Fruit fly (Drosophila melanogaster) whole organism, embryonic: ENCODE measurements around the gene barc.
A peak's percentile ranks its signal among the peaks of the same experiment; 100 is the strongest.

Source experiments
- Atf3 ChIP-seq: fragments of 200-800 bp; sonication (Bioruptor generic); optimal IDR thresholded peaks from 3 replicates; lab custom pipeline; 2016; ENCODE audit warnings: missing biosample characterization, missing genetic modification characterization
- CG10979 ChIP-seq: fragments of 200-800 bp; sonication (Bioruptor generic); optimal IDR thresholded peaks from 2 replicates; lab custom pipeline; 2018; ENCODE audit warnings: missing biosample characterization, mild to moderate bottlenecking, missing genetic modification characterization, moderate library complexity
- CG11695 ChIP-seq: fragments of 200-800 bp; sonication (Bioruptor generic); IDR thresholded peaks from 3 replicates; pipeline ENCODE4 v1.3.6; 2022; ENCODE audit warnings: missing biosample characterization, missing genetic modification characterization
- CG12104 ChIP-seq: fragments of 200-800 bp; sonication (Bioruptor generic); optimal IDR thresholded peaks from 3 replicates; lab custom pipeline; 2016; ENCODE audit warnings: missing biosample characterization, missing genetic modification characterization
- CG12659 ChIP-seq: fragments of 200-800 bp; sonication (Bioruptor generic); optimal IDR thresholded peaks from 3 replicates; lab custom pipeline; 2017; ENCODE audit warnings: mild to moderate bottlenecking, missing biosample characterization, missing genetic modification reagents, missing genetic modification characterization
- CG1602 ChIP-seq: fragments of 200-800 bp; sonication (Bioruptor generic); optimal IDR thresholded peaks from 3 replicates; lab custom pipeline; 2016; ENCODE audit warnings: missing biosample characterization, missing genetic modification characterization
- CG16779 ChIP-seq: fragments of 200-800 bp; sonication (Bioruptor generic); IDR thresholded peaks from 2 replicates; pipeline ENCODE4 v1.3.6; 2022; ENCODE audit warnings: missing biosample characterization, missing genetic modification characterization
- CG16813 ChIP-seq: fragments of 200-800 bp; sonication (Bioruptor generic); IDR thresholded peaks from 3 replicates; pipeline ENCODE4 v1.3.6; 2022; ENCODE audit warnings: missing biosample characterization, missing genetic modification characterization; ENCODE audit not compliant: partially characterized antibody
- CG17328 ChIP-seq: fragments of 200-800 bp; sonication (Bioruptor generic); IDR thresholded peaks from 2 replicates; pipeline ENCODE4 v1.3.6; 2022; ENCODE audit warnings: missing biosample characterization, missing genetic modification characterization
- CG17359 ChIP-seq: fragments of 200-800 bp; sonication (Bioruptor generic); optimal IDR thresholded peaks from 3 replicates; lab custom pipeline; 2018; ENCODE audit warnings: missing biosample characterization, mild to moderate bottlenecking, missing genetic modification characterization, moderate library complexity
- CG17802 ChIP-seq: fragments of 200-800 bp; sonication (Bioruptor generic); optimal IDR thresholded peaks from 2 replicates; lab custom pipeline; 2018; ENCODE audit warnings: missing biosample characterization, mild to moderate bottlenecking, missing genetic modification characterization, moderate library complexity
- CG2889 ChIP-seq: fragments of 200-800 bp; sonication (Bioruptor generic); IDR thresholded peaks from 3 replicates; pipeline ENCODE4 v1.3.6; 2022; ENCODE audit warnings: missing biosample characterization, missing genetic modification characterization
- CG30431 ChIP-seq: fragments of 200-800 bp; sonication (Bioruptor generic); optimal IDR thresholded peaks from 2 replicates; lab custom pipeline; 2017; ENCODE audit warnings: missing biosample characterization, missing genetic modification characterization
- CG6254 ChIP-seq: fragments of 200-800 bp; sonication (Bioruptor generic); optimal IDR thresholded peaks from 3 replicates; lab custom pipeline; 2017; ENCODE audit warnings: mild to moderate bottlenecking, missing biosample characterization, missing genetic modification reagents, missing genetic modification characterization
- CG6683 ChIP-seq: fragments of 200-800 bp; sonication (Bioruptor generic); optimal IDR thresholded peaks from 2 replicates; lab custom pipeline; 2017; ENCODE audit warnings: missing biosample characterization, mild to moderate bottlenecking, missing genetic modification characterization, missing genetic modification reagents
- CG6689 ChIP-seq: fragments of 200-800 bp; sonication (Bioruptor generic); IDR thresholded peaks from 2 replicates; pipeline ENCODE4 v1.3.6; 2022; ENCODE audit warnings: missing biosample characterization, missing genetic modification characterization
- CG6854 ChIP-seq: fragments of 200-800 bp; sonication (Bioruptor generic); optimal IDR thresholded peaks from 3 replicates; lab custom pipeline; 2017; ENCODE audit warnings: missing biosample characterization, mild to moderate bottlenecking, missing genetic modification characterization
- CG8359 ChIP-seq: fragments of 200-800 bp; sonication (Bioruptor generic); optimal IDR thresholded peaks from 2 replicates; lab custom pipeline; 2017; ENCODE audit warnings: missing biosample characterization, mild to moderate bottlenecking, missing genetic modification characterization, borderline replicate concordance
- CG9727 ChIP-seq: fragments of 200-800 bp; sonication (Bioruptor generic); optimal IDR thresholded peaks from 3 replicates; lab custom pipeline; 2017; ENCODE audit warnings: missing biosample characterization, mild to moderate bottlenecking, missing genetic modification characterization
- CG9817 ChIP-seq: fragments of 200-800 bp; sonication (Bioruptor generic); optimal IDR thresholded peaks from 2 replicates; lab custom pipeline; 2018; ENCODE audit warnings: missing biosample characterization, mild to moderate bottlenecking, missing genetic modification characterization, moderate library complexity
- Camta ChIP-seq: fragments of 200-800 bp; sonication (Bioruptor generic); optimal IDR thresholded peaks from 2 replicates; lab custom pipeline; 2016; ENCODE audit warnings: missing biosample characterization, missing genetic modification characterization
- ERR ChIP-seq: fragments of 200-800 bp; sonication (Bioruptor generic); optimal IDR thresholded peaks from 2 replicates; lab custom pipeline; 2016; ENCODE audit warnings: missing biosample characterization, missing genetic modification characterization
- Hey ChIP-seq: fragments of 200-800 bp; sonication (Bioruptor generic); optimal IDR thresholded peaks from 3 replicates; lab custom pipeline; 2018; ENCODE audit warnings: missing biosample characterization, mild to moderate bottlenecking, missing genetic modification characterization
- HmgZ ChIP-seq: fragments of 200-800 bp; sonication (Bioruptor generic); optimal IDR thresholded peaks from 2 replicates; lab custom pipeline; 2018; ENCODE audit warnings: missing biosample characterization, mild to moderate bottlenecking, missing genetic modification characterization
- Hmr ChIP-seq: fragments of 200-800 bp; sonication (Bioruptor generic); optimal IDR thresholded peaks from 3 replicates; lab custom pipeline; 2017; ENCODE audit warnings: mild to moderate bottlenecking, missing biosample characterization, missing genetic modification reagents, missing genetic modification characterization
- Hr39 ChIP-seq: fragments of >200 bp; optimal IDR thresholded peaks from 2 replicates; lab custom pipeline; 2017
- Hr51 ChIP-seq, 2 experiments: fragments of 200-800 bp; sonication (Bioruptor generic); optimal IDR thresholded peaks; 2 replicates in 1 of 2; 3 replicates in 1 of 2; lab custom pipeline; 2016 to 2018; ENCODE audit warnings: missing biosample characterization in 2 of 2, missing genetic modification characterization in 2 of 2, mild to moderate bottlenecking in 1 of 2, moderate library complexity in 1 of 2
- Lhr ChIP-seq: fragments of 200-800 bp; sonication (Bioruptor generic); optimal IDR thresholded peaks from 3 replicates; lab custom pipeline; 2017; ENCODE audit warnings: mild to moderate bottlenecking, missing biosample characterization, missing genetic modification reagents, missing genetic modification characterization
- MBD-R2 ChIP-seq: fragments of 200-800 bp; sonication (Bioruptor generic); IDR thresholded peaks from 2 replicates; pipeline ENCODE4 v1.3.6; 2022; ENCODE audit warnings: missing biosample characterization, missing genetic modification characterization
- Max ChIP-seq: fragments of 200-800 bp; sonication (Bioruptor generic); optimal IDR thresholded peaks from 2 replicates; lab custom pipeline; 2016; ENCODE audit warnings: missing biosample characterization, mild to moderate bottlenecking, missing genetic modification characterization
- NK7.1 ChIP-seq: fragments of 200-800 bp; sonication (Bioruptor generic); optimal IDR thresholded peaks from 3 replicates; lab custom pipeline; 2016; ENCODE audit warnings: missing biosample characterization, missing genetic modification characterization
- Nf-YC ChIP-seq: fragments of 200-800 bp; optimal IDR thresholded peaks from 3 replicates; lab custom pipeline; 2019; ENCODE audit warnings: missing biosample characterization, mild to moderate bottlenecking, missing genetic modification characterization, moderate library complexity
- TFAM ChIP-seq: fragments of 200-800 bp; sonication (Bioruptor generic); optimal IDR thresholded peaks from 2 replicates; lab custom pipeline; 2017; ENCODE audit warnings: missing biosample characterization, missing genetic modification characterization, inconsistent platforms
- abd-A ChIP-seq: fragments of 200-800 bp; sonication (Bioruptor generic); optimal IDR thresholded peaks from 3 replicates; lab custom pipeline; 2019; ENCODE audit warnings: missing biosample characterization, mild to moderate bottlenecking, missing genetic modification characterization, moderate library complexity
- danr ChIP-seq: fragments of 200-800 bp; sonication (Bioruptor generic); IDR thresholded peaks from 2 replicates; pipeline ENCODE4 v1.3.6; 2022; ENCODE audit warnings: missing biosample characterization, missing genetic modification characterization
- dm ChIP-seq: fragments of 200-800 bp; sonication (Bioruptor generic); optimal IDR thresholded peaks from 3 replicates; lab custom pipeline; 2016; ENCODE audit warnings: missing biosample characterization, missing genetic modification characterization
- eve ChIP-seq, 2 experiments: fragments of >200 bp; optimal IDR thresholded peaks; 2 replicates each; lab custom pipeline; 2017; ENCODE audit warnings: missing biosample characterization in 2 of 2, missing genetic modification characterization in 2 of 2
- exex ChIP-seq: fragments of 200-800 bp; sonication (Bioruptor generic); optimal IDR thresholded peaks from 4 replicates; lab custom pipeline; 2018; ENCODE audit warnings: missing biosample characterization, mild to moderate bottlenecking, missing genetic modification characterization, moderate library complexity
- gce ChIP-seq: fragments of 200-800 bp; sonication (Bioruptor generic); IDR thresholded peaks from 3 replicates; pipeline ENCODE4 v1.3.6; 2022; ENCODE audit warnings: missing biosample characterization, missing genetic modification characterization
- kay ChIP-seq: fragments of 200-800 bp; sonication (Bioruptor generic); optimal IDR thresholded peaks from 2 replicates; lab custom pipeline; 2016; ENCODE audit warnings: missing biosample characterization, missing genetic modification characterization
- lbe ChIP-seq: fragments of 200-800 bp; sonication (Bioruptor generic); optimal IDR thresholded peaks from 2 replicates; lab custom pipeline; 2016; ENCODE audit warnings: missing biosample characterization, mild to moderate bottlenecking, missing genetic modification characterization
- odd ChIP-seq: fragments of 200-800 bp; sonication (Bioruptor generic); optimal IDR thresholded peaks from 2 replicates; lab custom pipeline; 2017; ENCODE audit warnings: missing biosample characterization, mild to moderate bottlenecking, missing genetic modification characterization
- org-1 ChIP-seq: fragments of 200-800 bp; sonication (Bioruptor generic); optimal IDR thresholded peaks from 2 replicates; lab custom pipeline; 2017; ENCODE audit warnings: missing biosample characterization, missing genetic modification characterization
- p53 ChIP-seq: fragments of 200-800 bp; sonication (Bioruptor generic); optimal IDR thresholded peaks from 2 replicates; lab custom pipeline; 2016; ENCODE audit warnings: missing biosample characterization, missing genetic modification characterization
- salm ChIP-seq: fragments of 200-800 bp; sonication (Bioruptor generic); optimal IDR thresholded peaks from 2 replicates; lab custom pipeline; 2018; ENCODE audit warnings: missing biosample characterization, mild to moderate bottlenecking, missing genetic modification characterization
- seq ChIP-seq: fragments of 200-800 bp; sonication (Bioruptor generic); IDR thresholded peaks from 2 replicates; pipeline ENCODE4 v1.3.6; 2022; ENCODE audit warnings: missing biosample characterization, missing genetic modification characterization
- sima ChIP-seq: fragments of 200-800 bp; sonication (Bioruptor generic); optimal IDR thresholded peaks from 2 replicates; lab custom pipeline; 2016; ENCODE audit warnings: missing biosample characterization, missing genetic modification characterization
- stwl ChIP-seq: fragments of 200-800 bp; sonication (Bioruptor generic); optimal IDR thresholded peaks from 3 replicates; lab custom pipeline; 2018; ENCODE audit warnings: missing biosample characterization, mild to moderate bottlenecking, missing genetic modification characterization, moderate library complexity
- sug ChIP-seq: fragments of 200-800 bp; optimal IDR thresholded peaks from 2 replicates; lab custom pipeline; 2019; ENCODE audit warnings: missing biosample characterization, mild to moderate bottlenecking, missing genetic modification characterization, moderate library complexity
- vfl ChIP-seq: fragments of 200-800 bp; sonication (Bioruptor generic); optimal IDR thresholded peaks from 2 replicates; lab custom pipeline; 2016; ENCODE audit warnings: missing biosample characterization, missing genetic modification characterization
- z ChIP-seq: fragments of 200-800 bp; sonication (Bioruptor generic); IDR thresholded peaks from 3 replicates; pipeline ENCODE4 v1.3.6; 2022; ENCODE audit warnings: missing biosample characterization, missing genetic modification characterization
- zen2 ChIP-seq: fragments of 200-800 bp; sonication (Bioruptor generic); IDR thresholded peaks from 3 replicates; pipeline ENCODE4 v1.3.6; 2022; ENCODE audit warnings: missing biosample characterization, missing genetic modification characterization; ENCODE audit not compliant: partially characterized antibody

The barc gene

dm6 chr3L:21479636-21480035 lies 46.7 kb upstream of the barc start (continued):
- no peak for TF ChIP-seq CG9817
- TF ChIP-seq Hr51 (GFP tag; optimal IDR thresholded peaks at IDR 0.05; lab: Kevin White, UChicago), result no peak
- no peak for TF ChIP-seq NK7.1 (GFP tag; lab: Kevin White, UChicago)
- TF ChIP-seq danr (GFP tag; lab: Robert Waterston, UW), result no peak
- peak; percentile 98 for TF ChIP-seq Nf-YC (tag; lab: Kevin White, UChicago)
- TF ChIP-seq CG6683 (GFP tag; lab: Kevin White, UChicago), result no peak
- TF ChIP-seq sima (GFP tag; lab: Kevin White, UChicago), result no peak
- peak; percentile 78 for TF ChIP-seq CG17328 (GFP tag; lab: Robert Waterston, UW)
- TF ChIP-seq odd (GFP tag; lab: Kevin White, UChicago), result peak; percentile 55
- peak; percentile 36 for TF ChIP-seq Hey
- peak; percentile 33 for TF ChIP-seq CG9727 (GFP tag; lab: Kevin White, UChicago)
- no peak for TF ChIP-seq Max
- TF ChIP-seq stwl (tag; lab: Kevin White, UChicago), result no peak
- TF ChIP-seq CG12659 (GFP tag; lab: Kevin White, UChicago), result no peak
- peak; percentile 37; the same call in 1 of the 3 replicates for TF ChIP-seq z (GFP tag; lab: Robert Waterston, UW)
- no peak for TF ChIP-seq p53 (GFP tag; lab: Kevin White, UChicago)
- no peak for TF ChIP-seq CG11695 (GFP tag; lab: Robert Waterston, UW)
- no peak for TF ChIP-seq CG6854 (GFP tag; lab: Kevin White, UChicago)
- TF ChIP-seq seq, result peak; percentile 96
- no peak for TF ChIP-seq CG6689 (GFP tag; lab: Robert Waterston, UW)
- TF ChIP-seq CG17359 (tag; lab: Kevin White, UChicago), result peak; percentile 65
- TF ChIP-seq Atf3, result no peak
- no peak for TF ChIP-seq CG8359
- TF ChIP-seq HmgZ (tag; lab: Kevin White, UChicago), result no peak
- TF ChIP-seq Lhr (GFP tag; lab: Kevin White, UChicago), result no peak
- TF ChIP-seq lbe, result no peak
- no peak for TF ChIP-seq eve (GFP tag; optimal IDR thresholded peaks at IDR 0.05; lab: Kevin White, UChicago)
- no peak for TF ChIP-seq org-1 (GFP tag; lab: Kevin White, UChicago)
- TF ChIP-seq abd-A (tag; lab: Kevin White, UChicago), result no peak
- no peak for TF ChIP-seq ERR (GFP tag; lab: Kevin White, UChicago)
- TF ChIP-seq CG6254, result peak; percentile 41
- peak; percentile 37 for TF ChIP-seq Camta (GFP tag; lab: Kevin White, UChicago)
- no peak for TF ChIP-seq CG30431 (GFP tag; lab: Kevin White, UChicago)
- no peak for TF ChIP-seq Hr39 (lab: Kevin White, UChicago)
- TF ChIP-seq sug (tag; lab: Kevin White, UChicago), result no peak
- no peak for TF ChIP-seq MBD-R2 (GFP tag; lab: Robert Waterston, UW)
- peak; percentile 68; the same call in 2 of the 3 replicates for TF ChIP-seq gce (GFP tag; lab: Robert Waterston, UW)
- no peak for TF ChIP-seq dm
- TF ChIP-seq salm (tag; lab: Kevin White, UChicago), result peak; percentile 11
- TF ChIP-seq vfl (GFP tag; lab: Kevin White, UChicago), result no peak
- TF ChIP-seq exex (tag; lab: Kevin White, UChicago), result no peak
- peak; percentile 0 for TF ChIP-seq TFAM (GFP tag; lab: Kevin White, UChicago)
- TF ChIP-seq CG12104 (GFP tag; lab: Kevin White, UChicago), result no peak
- no peak for TF ChIP-seq CG1602
- peak; percentile 49 for TF ChIP-seq CG10979 (tag; lab: Kevin White, UChicago)
- no peak for TF ChIP-seq CG2889 (GFP tag; lab: Robert Waterston, UW)
- TF ChIP-seq CG16813 (GFP tag; lab: Robert Waterston, UW), result no peak
- no peak for TF ChIP-seq kay
- no peak for TF ChIP-seq Hmr (GFP tag; lab: Kevin White, UChicago)
- no peak for TF ChIP-seq zen2 (GFP tag; lab: Robert Waterston, UW)
- TF ChIP-seq CG17802 (tag; lab: Kevin White, UChicago), result no peak
- no peak for TF ChIP-seq CG16779 (GFP tag; lab: Robert Waterston, UW)
